Worm (Caenorhabditis elegans): Measurements from ENCODE around the gene lmd-5.

Gene lmd-5

DNA sequence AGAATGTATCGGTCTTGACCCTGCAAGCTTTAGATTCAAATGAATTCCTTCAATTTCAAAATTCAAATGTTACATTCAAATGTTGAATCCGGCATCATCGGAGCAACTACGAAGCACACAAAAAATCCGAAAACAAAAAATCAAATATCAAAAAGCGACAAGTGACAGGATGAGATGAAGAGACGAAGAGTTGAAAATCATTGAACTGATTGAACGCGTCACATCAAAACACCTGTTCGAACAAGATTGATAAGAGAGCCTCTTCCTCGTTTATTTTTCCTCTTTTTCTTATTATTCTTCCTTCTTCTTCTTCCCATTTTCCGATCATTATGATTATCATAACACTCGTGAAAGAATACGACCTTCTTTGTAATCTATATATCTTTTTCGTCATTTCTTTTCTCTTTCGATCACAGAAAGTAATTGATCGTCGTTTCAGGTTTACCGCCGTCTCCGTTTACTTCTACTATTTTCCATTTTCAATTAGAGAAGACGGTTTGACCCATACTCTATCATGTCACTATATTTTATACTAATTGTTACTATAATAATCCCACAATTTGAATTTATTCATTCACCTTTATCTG lies 37.8 kb upstream of the lmd-5 start, which contains the start of gene VC5.2:
Gene VC5.2 (plus strand): TSS at position 439 of the 587 bp plus-strand sequence.
- TF ChIP-seq hnd-1 (tag; optimal IDR thresholded peaks at IDR 0.05) (no peak), hmg-4 (GFP tag; optimal IDR thresholded peaks at IDR 0.05) (no peak), ceh-36 (tag; optimal IDR thresholded peaks at IDR 0.05) (no peak), flt-1 (GFP tag; IDR thresholded peaks at IDR 0.05) (no peak), tbx-11 (GFP tag; IDR thresholded peaks at IDR 0.05) (no peak), ets-7 (tag; optimal IDR thresholded peaks at IDR 0.05) (no peak), pes-1 (GFP tag; IDR thresholded peaks at IDR 0.05) (no peak)

- TF ChIP-seq tbx-11 (GFP tag; IDR thresholded peaks at IDR 0.05) (no peak), aly-1 (tag; optimal IDR thresholded peaks at IDR 0.05) (no peak), pes-1 (GFP tag; IDR thresholded peaks at IDR 0.05) (no peak), hmg-4 (GFP tag; optimal IDR thresholded peaks at IDR 0.05) (no peak), scrt-1 (GFP tag; IDR thresholded peaks at IDR 0.05) (no peak), hnd-1 (tag; optimal IDR thresholded peaks at IDR 0.05) (no peak), ama-1 (optimal IDR thresholded peaks at IDR 0.05) (no peak)
These were observed 36.1 kb upstream of the lmd-5 start for ce11 chrV:7087340-7087739.

DNA sequence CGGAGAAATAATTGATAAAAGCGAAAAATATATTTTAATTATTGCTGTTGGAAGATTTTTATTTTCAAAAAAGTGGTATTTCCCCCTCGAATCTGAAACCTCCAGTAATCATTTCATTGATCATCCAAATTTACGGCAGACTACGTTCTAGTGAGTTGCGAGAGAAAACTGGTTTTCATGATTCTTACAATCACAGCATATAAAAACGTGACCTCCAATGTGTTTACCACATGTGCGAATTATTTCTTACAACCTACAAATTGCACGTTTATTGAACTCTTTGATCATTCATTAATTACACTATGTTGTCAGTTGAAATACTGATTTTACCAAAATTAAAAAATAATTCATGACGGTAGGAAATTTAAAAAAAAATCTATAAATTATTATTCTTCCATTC lies 34.2 kb upstream of the lmd-5 start:
- TF ChIP-seq ama-1 (optimal IDR thresholded peaks at IDR 0.05) (no peak), tra-4 (tag; optimal IDR thresholded peaks at IDR 0.05) (no peak), B0310.2 (tag; optimal IDR thresholded peaks at IDR 0.05) (no peak), tbx-11 (GFP tag; IDR thresholded peaks at IDR 0.05) (no peak)

- TF ChIP-seq sea-1 (GFP tag; conservative IDR thresholded peaks at IDR 0.05) (no peak), hmg-4 (GFP tag; optimal IDR thresholded peaks at IDR 0.05) (no peak), tbx-37 (GFP tag; conservative IDR thresholded peaks at IDR 0.05) (no peak), F13C5.2 (tag; optimal IDR thresholded peaks at IDR 0.05) (no peak), hmbx-1 (tag; optimal IDR thresholded peaks at IDR 0.05) (no peak), flt-1 (GFP tag; IDR thresholded peaks at IDR 0.05) (no peak), hnd-1 (tag; optimal IDR thresholded peaks at IDR 0.05) (no peak), tra-4 (tag; optimal IDR thresholded peaks at IDR 0.05) (no peak), scrt-1 (GFP tag; IDR thresholded peaks at IDR 0.05) (no peak), ets-7 (tag; optimal IDR thresholded peaks at IDR 0.05) (no peak), ceh-36 (tag; optimal IDR thresholded peaks at IDR 0.05) (no peak), ama-1 (optimal IDR thresholded peaks at IDR 0.05) (no peak), B0310.2 (tag; optimal IDR thresholded peaks at IDR 0.05) (no peak), ceh-13 (GFP tag; optimal IDR thresholded peaks at IDR 0.05) (no peak), aly-1 (tag; optimal IDR thresholded peaks at IDR 0.05) (no peak), pes-1 (GFP tag; IDR thresholded peaks at IDR 0.05) (no peak)
These were observed 32.2 kb upstream of the lmd-5 start, which contains the start of gene nhr-286 for ce11 chrV:7091287-7091686. TSS of gene nhr-286 (minus strand) at chrV:7091610.

- TF ChIP-seq F13C5.2 (tag; optimal IDR thresholded peaks at IDR 0.05) (no peak), sea-1 (GFP tag; conservative IDR thresholded peaks at IDR 0.05) (no peak), tbx-11 (GFP tag; IDR thresholded peaks at IDR 0.05) (no peak), hmg-4 (GFP tag; optimal IDR thresholded peaks at IDR 0.05) (no peak), pes-1 (GFP tag; IDR thresholded peaks at IDR 0.05) (no peak), hnd-1 (tag; optimal IDR thresholded peaks at IDR 0.05) (no peak), hmbx-1 (tag; optimal IDR thresholded peaks at IDR 0.05) (no peak)
These were observed 29.6 kb upstream of the lmd-5 start, which contains the start of gene nhr-135 for ce11 chrV:7093720-7094401. TSS of gene nhr-135 (minus strand) at chrV:7093770.

DNA sequence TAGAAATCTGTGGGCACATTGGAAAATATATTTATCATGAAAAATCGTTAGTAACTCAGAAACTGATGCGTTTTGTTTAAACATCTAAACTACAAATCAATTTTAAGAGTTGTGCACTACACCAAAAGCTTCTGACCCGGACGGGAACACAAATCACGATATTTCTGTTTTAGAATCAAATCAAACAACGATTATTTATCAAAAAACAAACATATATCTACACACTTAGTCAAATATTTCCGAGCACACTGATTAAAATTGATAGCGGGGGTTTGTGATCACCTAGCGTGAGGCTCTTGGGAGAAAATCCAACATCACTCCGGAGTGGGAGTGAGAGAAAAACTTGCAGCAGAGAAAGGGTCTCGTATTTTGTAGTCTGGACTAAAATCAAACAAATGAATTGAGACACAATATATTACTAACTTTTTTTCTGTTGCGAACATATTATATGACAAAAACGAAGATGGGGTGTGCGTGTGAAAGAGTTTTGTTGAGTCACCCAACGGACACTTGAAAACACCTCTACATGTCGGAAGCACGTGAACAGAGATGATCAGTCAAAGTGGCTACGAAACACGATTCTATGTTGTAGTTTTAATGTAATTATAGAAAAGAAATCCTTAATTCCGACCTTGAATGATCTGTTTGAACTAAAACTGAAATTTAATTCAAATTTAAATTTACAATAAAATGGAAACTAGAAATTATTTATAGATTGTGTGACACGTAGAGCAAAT lies 28.0 kb upstream of the lmd-5 start:
- TF ChIP-seq tra-4 (tag; optimal IDR thresholded peaks at IDR 0.05) (no peak), flt-1 (GFP tag; IDR thresholded peaks at IDR 0.05) (no peak), sea-1 (GFP tag; conservative IDR thresholded peaks at IDR 0.05) (no peak), tbx-37 (GFP tag; conservative IDR thresholded peaks at IDR 0.05) (no peak), ceh-13 (GFP tag; optimal IDR thresholded peaks at IDR 0.05) (no peak), aly-1 (tag; optimal IDR thresholded peaks at IDR 0.05) (no peak), pes-1 (GFP tag; IDR thresholded peaks at IDR 0.05) (no peak), hnd-1 (tag; optimal IDR thresholded peaks at IDR 0.05) (no peak), F13C5.2 (tag; optimal IDR thresholded peaks at IDR 0.05) (no peak), hmbx-1 (tag; optimal IDR thresholded peaks at IDR 0.05) (no peak), B0310.2 (tag; optimal IDR thresholded peaks at IDR 0.05) (no peak), tbx-11 (GFP tag; IDR thresholded peaks at IDR 0.05) (no peak), hmg-4 (GFP tag; optimal IDR thresholded peaks at IDR 0.05) (no peak), scrt-1 (GFP tag; IDR thresholded peaks at IDR 0.05) (no peak), ets-7 (tag; optimal IDR thresholded peaks at IDR 0.05) (no peak), ceh-36 (tag; optimal IDR thresholded peaks at IDR 0.05) (no peak)

DNA sequence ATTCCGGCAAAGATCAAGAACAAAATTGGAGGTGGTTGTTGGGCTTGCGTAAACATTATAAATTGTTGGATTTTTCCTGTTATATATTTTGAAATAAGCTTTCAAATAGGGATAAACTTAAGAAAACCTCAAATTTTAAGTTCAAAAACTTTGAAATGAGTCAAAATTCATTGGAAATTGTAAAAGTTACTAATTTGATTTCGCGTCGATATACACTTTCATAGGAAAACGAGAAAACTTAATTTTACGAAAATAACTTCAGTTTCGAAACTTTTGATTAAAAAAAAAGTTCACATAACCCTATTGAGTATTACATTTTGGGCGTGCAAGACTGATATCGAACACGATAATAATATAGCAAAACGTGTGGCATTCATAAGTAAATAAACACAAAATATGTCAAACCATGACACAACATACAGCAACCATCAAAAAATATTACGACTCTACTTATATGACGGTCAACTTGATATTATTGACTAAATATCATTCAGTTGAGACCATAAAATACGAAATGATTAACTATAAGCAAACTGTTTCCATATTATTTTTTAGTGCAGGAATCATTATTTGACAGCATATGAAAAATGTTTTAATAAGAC lies 27.2 kb upstream of the lmd-5 start:
- TF ChIP-seq pes-1 (GFP tag; IDR thresholded peaks at IDR 0.05), result no peak

Measured in whole organism, early embryonic.